Fruit fly (Drosophila melanogaster): ENCODE measurements around the gene inaF-C.
A peak's percentile ranks its signal among the peaks of the same experiment; 100 is the strongest.

Gene inaF-C

dm6 chrX:11681558-11682551, 49.7 kb downstream of the inaF-C start (continued):
- TF ChIP-seq Dek (tag; optimal IDR thresholded peaks at IDR 0.05) (peak; percentile 51), CG8944 (GFP tag; optimal IDR thresholded peaks at IDR 0.05) (peak; percentile 63), Chrac-16 (GFP tag; optimal IDR thresholded peaks at IDR 0.05) (peak; percentile 60), CG3281 (GFP tag; optimal IDR thresholded peaks at IDR 0.05) (peak; percentile 71), nom (GFP tag; optimal IDR thresholded peaks at IDR 0.05) (peak; percentile 75), CG32772 (GFP tag; IDR thresholded peaks at IDR 0.05) (peak; percentile 65), ssp (GFP tag; IDR thresholded peaks at IDR 0.05) (no peak), unc-4 (GFP tag; IDR thresholded peaks at IDR 0.05; ENCODE audit: partially characterized antibody) (peak; percentile 67; the same call in 1 of the 2 replicates), CG2199 (GFP tag; IDR thresholded peaks at IDR 0.05) (no peak), ro (GFP tag; IDR thresholded peaks at IDR 0.05) (no peak), CG12744 (GFP tag; optimal IDR thresholded peaks at IDR 0.05) (peak; percentile 25), dmrt11E (tag; optimal IDR thresholded peaks at IDR 0.05) (peak; percentile 5), CG12659 (GFP tag; optimal IDR thresholded peaks at IDR 0.05) (peak; percentile 73), knrl (GFP tag; IDR thresholded peaks at IDR 0.05; ENCODE audit: partially characterized antibody) (peak; percentile 59), peb (GFP tag; IDR thresholded peaks at IDR 0.05) (no peak), Bdp1 (GFP tag; optimal IDR thresholded peaks at IDR 0.05) (no peak), HLH4C (GFP tag; IDR thresholded peaks at IDR 0.05; ENCODE audit: partially characterized antibody) (peak; percentile 40; the same call in 2 of the 3 replicates), CG4820 (GFP tag; optimal IDR thresholded peaks at IDR 0.05) (peak; percentile 47), NFAT (GFP tag; IDR thresholded peaks at IDR 0.05) (peak; percentile 41; the same call in 1 of the 2 replicates), D (optimal IDR thresholded peaks at IDR 0.05) (no peak), D (GFP tag; optimal IDR thresholded peaks at IDR 0.05) (no peak), CG2116 (GFP tag; optimal IDR thresholded peaks at IDR 0.05) (peak; percentile 79), CG2120 (GFP tag; optimal IDR thresholded peaks at IDR 0.05) (peak; percentile 85), CG4360 (GFP tag; IDR thresholded peaks at IDR 0.05) (peak; percentile 71; the same call in 1 of the 2 replicates), odd (GFP tag; optimal IDR thresholded peaks at IDR 0.05) (peak; percentile 63), Fer2 (tag; optimal IDR thresholded peaks at IDR 0.05) (peak; percentile 35), D19B (GFP tag; optimal IDR thresholded peaks at IDR 0.05) (peak; percentile 59), CG9797 (GFP tag; optimal IDR thresholded peaks at IDR 0.05) (peak; percentile 2), br (optimal IDR thresholded peaks at IDR 0.05) (no peak), zf30C (GFP tag; optimal IDR thresholded peaks at IDR 0.05) (no peak), tio (GFP tag; optimal IDR thresholded peaks at IDR 0.05) (no peak), tll (GFP tag; optimal IDR thresholded peaks at IDR 0.05) (peak in 1 of 2 experiments; percentile 84), Ptx1 (GFP tag; IDR thresholded peaks at IDR 0.05) (peak; percentile 60), CG6272 (GFP tag; IDR thresholded peaks at IDR 0.05) (no peak), gce (GFP tag; IDR thresholded peaks at IDR 0.05) (0 out of 3 replicates have a peak, but pooled peaks have one; percentile 21), CG1792 (GFP tag; optimal IDR thresholded peaks at IDR 0.05) (peak; percentile 38), Doc2 (GFP tag; IDR thresholded peaks at IDR 0.05) (no peak), otp (GFP tag; IDR thresholded peaks at IDR 0.05) (no peak), H15 (GFP tag; IDR thresholded peaks at IDR 0.05) (no peak; the same call in 2 of the 3 replicates), exex (tag; optimal IDR thresholded peaks at IDR 0.05) (peak; percentile 46), Oaz (GFP tag; IDR thresholded peaks at IDR 0.05) (no peak), CG4424 (GFP tag; optimal IDR thresholded peaks at IDR 0.05) (peak; percentile 50), Dip2 (GFP tag; IDR thresholded peaks at IDR 0.05) (no peak), org-1 (GFP tag; optimal IDR thresholded peaks at IDR 0.05) (no peak), B-H1 (GFP tag; IDR thresholded peaks at IDR 0.05) (peak; percentile 36; the same call in 1 of the 3 replicates), CG43689 (GFP tag; IDR thresholded peaks at IDR 0.05) (no peak), CG18619 (GFP tag; optimal IDR thresholded peaks at IDR 0.05) (peak; percentile 41), Mrtf (GFP tag; IDR thresholded peaks at IDR 0.05) (no peak), Vsx1 (GFP tag; optimal IDR thresholded peaks at IDR 0.05) (peak; percentile 40)
